Worm (Caenorhabditis elegans) whole organism, young adult: ENCODE measurements around the gene cng-1.

Experiments
- B0261.1 ChIP-seq: sonication (generic microtip); optimal IDR thresholded peaks from 2 replicates; lab custom pipeline; 2016; ENCODE audit warnings: mild to moderate bottlenecking, missing genetic modification characterization, moderate library complexity, missing compliant biosample characterization
- F37B4.10 ChIP-seq: fragments of 200-800 bp; sonication (Bioruptor generic); IDR thresholded peaks from 2 replicates; pipeline ENCODE4 v1.3.6; 2022; ENCODE audit warnings: missing genetic modification characterization, missing compliant biosample characterization
- F52B5.7 ChIP-seq: sonication (generic microtip); optimal IDR thresholded peaks from 2 replicates; lab custom pipeline; 2016; ENCODE audit warnings: mild to moderate bottlenecking, missing genetic modification characterization, missing compliant biosample characterization
- Y53G8AR.9 ChIP-seq: fragments of 200-800 bp; sonication (Bioruptor generic); conservative IDR thresholded peaks from 2 replicates; pipeline ENCODE4 v1.3.6; 2022; ENCODE audit warnings: missing genetic modification reagents, missing genetic modification characterization, missing compliant biosample characterization
- ceh-27 ChIP-seq: fragments of 200-800 bp; sonication (Bioruptor generic); optimal IDR thresholded peaks from 2 replicates; lab custom pipeline; 2018; ENCODE audit warnings: mild to moderate bottlenecking, missing genetic modification characterization, moderate library complexity, missing compliant biosample characterization
- ceh-79 ChIP-seq: sonication (generic microtip); optimal IDR thresholded peaks from 2 replicates; lab custom pipeline; 2017; ENCODE audit warnings: mild to moderate bottlenecking, missing genetic modification characterization, missing compliant biosample characterization
- egrh-3 ChIP-seq: fragments of 200-800 bp; sonication (Bioruptor generic); IDR thresholded peaks from 2 replicates; pipeline ENCODE4 v1.3.6; 2022; ENCODE audit warnings: missing genetic modification reagents, missing genetic modification characterization, missing compliant biosample characterization
- hlh-26 ChIP-seq: fragments of 200-800 bp; sonication (Bioruptor generic); conservative IDR thresholded peaks from 2 replicates; pipeline ENCODE4 v1.3.6; 2022; ENCODE audit warnings: missing genetic modification reagents, missing genetic modification characterization, missing compliant biosample characterization
- hmg-20 ChIP-seq: fragments of 200-800 bp; sonication (Bioruptor generic); IDR thresholded peaks from 2 replicates; pipeline ENCODE4 v1.3.6; 2022; ENCODE audit warnings: missing genetic modification reagents, missing genetic modification characterization, missing compliant biosample characterization
- nfya-1 ChIP-seq: sonication (generic microtip); optimal IDR thresholded peaks from 2 replicates; lab custom pipeline; 2017; ENCODE audit warnings: antibody characterized with exemption, missing compliant biosample characterization, missing genetic modification characterization, borderline replicate concordance; ENCODE audit not compliant: insufficient read depth
- pha-4 ChIP-seq: fragments of 150-350 bp; sonication (generic microtip); optimal IDR thresholded peaks from 2 replicates; lab custom pipeline; 2014; ENCODE audit warnings: missing biosample characterization, missing genetic modification reagents, missing genetic modification characterization
- somi-1 ChIP-seq: fragments of 200-800 bp; sonication (Bioruptor generic); optimal IDR thresholded peaks from 2 replicates; lab custom pipeline; 2018; ENCODE audit warnings: mild to moderate bottlenecking, missing genetic modification characterization, missing compliant biosample characterization
- unc-130 ChIP-seq: sonication (generic microtip); optimal IDR thresholded peaks from 2 replicates; lab custom pipeline; 2016; ENCODE audit warnings: missing genetic modification reagents, missing genetic modification characterization, missing compliant biosample characterization
- unc-62 ChIP-seq: fragments of 150-350 bp; optimal IDR thresholded peaks from 2 replicates; lab custom pipeline; 2014; ENCODE audit warnings: missing biosample characterization, missing genetic modification reagents, missing genetic modification characterization

- no peak for TF ChIP-seq ceh-79 (tag; lab: Kevin White, UChicago)
- TF ChIP-seq nfya-1 (tag; lab: Kevin White, UChicago), result no peak
- TF ChIP-seq F52B5.7 (tag; lab: Kevin White, UChicago), result no peak
- no peak for TF ChIP-seq hmg-20 (GFP tag; lab: Robert Waterston, UW)
- no peak for TF ChIP-seq unc-62 (GFP tag; lab: Kevin White, UChicago)
- no peak for TF ChIP-seq hlh-26
- no peak for TF ChIP-seq unc-130 (GFP tag; lab: Kevin White, UChicago)
- no peak for TF ChIP-seq pha-4
- TF ChIP-seq B0261.1 (tag; lab: Kevin White, UChicago), result no peak
- TF ChIP-seq egrh-3 (GFP tag; lab: Robert Waterston, UW), result no peak
- TF ChIP-seq F37B4.10 (GFP tag; lab: Robert Waterston, UW), result no peak
- TF ChIP-seq Y53G8AR.9 (GFP tag; lab: Robert Waterston, UW), result no peak
- TF ChIP-seq somi-1 (GFP tag; lab: Kevin White, UChicago), result no peak
- no peak for TF ChIP-seq ceh-27 (GFP tag; lab: Kevin White, UChicago)
Measured at ce11 chrV:14996236-14996635, 35.0 kb downstream of the cng-1 start, which contains the start of gene irld-14.
